Fruit fly (Drosophila melanogaster): Measurements from ENCODE around the gene poe.

The poe gene

dm6 chr2L:8006038-8006437 is 65.4 kb downstream of the poe start (continued):
- peak; percentile 30 for TF ChIP-seq vri (GFP tag; optimal IDR thresholded peaks at IDR 0.05)
- peak; percentile 42 for TF ChIP-seq CG8319 (GFP tag; optimal IDR thresholded peaks at IDR 0.05)
- TF ChIP-seq fd85E (GFP tag; optimal IDR thresholded peaks at IDR 0.05): no peak
- peak; percentile 46 for TF ChIP-seq Hr39 (GFP tag; optimal IDR thresholded peaks at IDR 0.05)
- peak; percentile 37 for TF ChIP-seq lz (GFP tag; optimal IDR thresholded peaks at IDR 0.05)
- peak in 1 of 2 experiments; percentile 14 for TF ChIP-seq salr (GFP tag; optimal IDR thresholded peaks at IDR 0.05)
- TF ChIP-seq CG9139 (GFP tag; optimal IDR thresholded peaks at IDR 0.05): peak; percentile 35
- TF ChIP-seq eg (GFP tag; IDR thresholded peaks at IDR 0.05): no peak; the same call in 2 of the 3 replicates
- peak; percentile 64 for TF ChIP-seq OdsH (GFP tag; optimal IDR thresholded peaks at IDR 0.05)
- TF ChIP-seq Hr4 (GFP tag; optimal IDR thresholded peaks at IDR 0.05): peak; percentile 45
- peak; percentile 61 for TF ChIP-seq pdm3 (GFP tag; optimal IDR thresholded peaks at IDR 0.05)
- peak; percentile 24 for TF ChIP-seq CG11902 (GFP tag; optimal IDR thresholded peaks at IDR 0.05)
- peak; percentile 20 for TF ChIP-seq CG4318 (GFP tag; optimal IDR thresholded peaks at IDR 0.05)

Measured in whole organism, prepupa.